Fruit fly (Drosophila melanogaster) whole organism, wandering third instar larva: Measurements from ENCODE around the gene UBL3.
A peak's percentile ranks its signal among the peaks of the same experiment; 100 is the strongest.

ENCODE experiments used
- Abd-B ChIP-seq: fragments of >200 bp; optimal IDR thresholded peaks from 2 replicates; lab custom pipeline; 2017; ENCODE audit warnings: missing biosample characterization, missing genetic modification characterization
- CG32264 ChIP-seq: fragments of 200-800 bp; sonication (Bioruptor generic); optimal IDR thresholded peaks from 2 replicates; lab custom pipeline; 2016; ENCODE audit warnings: missing biosample characterization, missing genetic modification characterization
- CG9705 ChIP-seq: fragments of 200-800 bp; sonication (Bioruptor generic); optimal IDR thresholded peaks from 2 replicates; lab custom pipeline; 2018; ENCODE audit warnings: missing biosample characterization, mild to moderate bottlenecking, missing genetic modification characterization
- CrebA ChIP-seq: fragments of 200-800 bp; sonication (Bioruptor generic); optimal IDR thresholded peaks from 2 replicates; lab custom pipeline; 2016; ENCODE audit warnings: missing biosample characterization, mild to moderate bottlenecking, missing genetic modification characterization, borderline replicate concordance
- Dfd ChIP-seq: fragments of >200 bp; optimal IDR thresholded peaks from 2 replicates; lab custom pipeline; 2017; ENCODE audit warnings: missing biosample characterization, missing genetic modification characterization
- Dif ChIP-seq: fragments of 200-275, 200-300 bp; sonication (Bioruptor generic); optimal IDR thresholded peaks from 2 replicates; lab custom pipeline; 2018; ENCODE audit warnings: missing biosample characterization, missing genetic modification characterization; ENCODE audit not compliant: partially characterized antibody
- GATAd ChIP-seq: sonication (Bioruptor generic); optimal IDR thresholded peaks from 2 replicates; lab custom pipeline; 2016; ENCODE audit warnings: missing biosample characterization, missing genetic modification characterization
- HLH106 ChIP-seq: fragments of 200-800 bp; optimal IDR thresholded peaks from 3 replicates; lab custom pipeline; 2019; ENCODE audit warnings: missing biosample characterization, mild to moderate bottlenecking, missing genetic modification characterization, moderate library complexity
- Hnf4 ChIP-seq: fragments of 200-800 bp; sonication (Bioruptor generic); optimal IDR thresholded peaks from 2 replicates; lab custom pipeline; 2016; ENCODE audit warnings: missing biosample characterization, mild to moderate bottlenecking, missing genetic modification characterization
- Hr78 ChIP-seq: fragments of >200 bp; optimal IDR thresholded peaks from 2 replicates; lab custom pipeline; 2017; ENCODE audit warnings: missing biosample characterization, missing genetic modification characterization
- Hr83 ChIP-seq: fragments of 200-300 bp; sonication (Bioruptor generic); optimal IDR thresholded peaks from 2 replicates; lab custom pipeline; 2016; ENCODE audit warnings: missing biosample characterization, mild to moderate bottlenecking, missing genetic modification characterization, moderate library complexity; ENCODE audit not compliant: poor library complexity, severe bottlenecking
- Jra ChIP-seq: sonication (Bioruptor generic); optimal IDR thresholded peaks from 2 replicates; lab custom pipeline; 2016; ENCODE audit warnings: missing biosample characterization, missing genetic modification characterization
- Mio ChIP-seq: sonication (Bioruptor generic); optimal IDR thresholded peaks from 2 replicates; lab custom pipeline; 2016; ENCODE audit warnings: missing biosample characterization, missing genetic modification characterization
- Myc ChIP-seq: fragments of >200 bp; optimal IDR thresholded peaks from 2 replicates; lab custom pipeline; 2017
- N ChIP-seq: fragments of >200 bp; optimal IDR thresholded peaks from 2 replicates; lab custom pipeline; 2018; ENCODE audit warnings: missing biosample characterization, missing external identifiers, missing genetic modification characterization
- OdsH ChIP-seq: fragments of 200-800 bp; sonication (Bioruptor generic); optimal IDR thresholded peaks from 2 replicates; lab custom pipeline; 2016; ENCODE audit warnings: missing biosample characterization, mild to moderate bottlenecking, missing genetic modification characterization
- Rel ChIP-seq, 2 experiments: fragments of 200-800 bp; sonication (Bioruptor generic) in 1 of 2; optimal IDR thresholded peaks; 2 replicates in 1 of 2; 3 replicates in 1 of 2; lab custom pipeline; 2016 to 2019; ENCODE audit warnings: mild to moderate bottlenecking in 2 of 2, missing biosample characterization in 2 of 2, missing genetic modification characterization in 2 of 2, moderate library complexity in 1 of 2
- Sp1 ChIP-seq: fragments of 200-800 bp; sonication (Bioruptor generic); optimal IDR thresholded peaks from 3 replicates; lab custom pipeline; 2019; ENCODE audit warnings: missing biosample characterization, mild to moderate bottlenecking, missing genetic modification characterization, moderate library complexity
- Vsx2 ChIP-seq: fragments of 200-300, 225-300 bp; sonication (Bioruptor generic); optimal IDR thresholded peaks from 2 replicates; lab custom pipeline; 2018; ENCODE audit warnings: missing biosample characterization, missing genetic modification characterization; ENCODE audit not compliant: partially characterized antibody
- br ChIP-seq: fragments of 200-800 bp; sonication (Bioruptor generic); optimal IDR thresholded peaks from 2 replicates; lab custom pipeline; 2016; ENCODE audit warnings: missing biosample characterization, missing genetic modification characterization
- brk ChIP-seq: fragments of 200-800 bp; sonication (Bioruptor generic); optimal IDR thresholded peaks from 2 replicates; lab custom pipeline; 2016; ENCODE audit warnings: missing biosample characterization, mild to moderate bottlenecking, missing genetic modification characterization
- dl ChIP-seq, 2 experiments: fragments of 175-275, 200-275 bp in 1 of 2; fragments of 200-275 bp in 1 of 2; sonication (Bioruptor generic); optimal IDR thresholded peaks; lab custom pipeline; 2018; ENCODE audit warnings: mild to moderate bottlenecking in 2 of 2, missing biosample characterization in 2 of 2, missing genetic modification characterization in 2 of 2, moderate library complexity in 2 of 2; ENCODE audit not compliant: partially characterized antibody in 2 of 2, insufficient read depth in 1 of 2
- dmrt93B ChIP-seq: fragments of 200-800 bp; sonication (Bioruptor generic); optimal IDR thresholded peaks from 2 replicates; lab custom pipeline; 2018; ENCODE audit warnings: missing biosample characterization, mild to moderate bottlenecking, missing genetic modification characterization
- dsf ChIP-seq: sonication (Bioruptor generic); optimal IDR thresholded peaks from 2 replicates; lab custom pipeline; 2016; ENCODE audit warnings: missing biosample characterization, missing genetic modification characterization, borderline replicate concordance
- ey ChIP-seq: fragments of 200-800 bp; sonication (Bioruptor generic); optimal IDR thresholded peaks from 2 replicates; lab custom pipeline; 2016; ENCODE audit warnings: missing biosample characterization, missing genetic modification characterization
- foxo ChIP-seq, 2 experiments: fragments of 200-800 bp; sonication (Bioruptor generic); optimal IDR thresholded peaks; 2 replicates in 1 of 2; 3 replicates in 1 of 2; lab custom pipeline; 2016 to 2017; ENCODE audit warnings: missing biosample characterization in 2 of 2, missing genetic modification characterization in 2 of 2
- fru ChIP-seq: fragments of 200-800 bp; sonication (Bioruptor generic); optimal IDR thresholded peaks from 3 replicates; lab custom pipeline; 2016; ENCODE audit warnings: missing biosample characterization, mild to moderate bottlenecking, missing genetic modification characterization
- h ChIP-seq: fragments of 200-800 bp; sonication (Bioruptor generic); optimal IDR thresholded peaks from 3 replicates; lab custom pipeline; 2016; ENCODE audit warnings: missing biosample characterization, mild to moderate bottlenecking, missing genetic modification characterization
- jim ChIP-seq: fragments of 175-275, 200-325 bp; sonication (Bioruptor generic); optimal IDR thresholded peaks from 2 replicates; lab custom pipeline; 2016; ENCODE audit warnings: missing biosample characterization, mild to moderate bottlenecking, missing genetic modification characterization
- lola ChIP-seq: fragments of >200 bp; optimal IDR thresholded peaks from 2 replicates; lab custom pipeline; 2017; ENCODE audit warnings: missing biosample characterization, missing genetic modification characterization
- pan ChIP-seq: fragments of >200 bp; optimal IDR thresholded peaks from 2 replicates; lab custom pipeline; 2017
- psq ChIP-seq: fragments of 200-800 bp; sonication (Bioruptor generic); optimal IDR thresholded peaks from 3 replicates; lab custom pipeline; 2017; ENCODE audit warnings: missing biosample characterization, mild to moderate bottlenecking, missing genetic modification characterization, moderate library complexity
- rgr ChIP-seq: fragments of 200-800 bp; sonication (Bioruptor generic); optimal IDR thresholded peaks from 3 replicates; lab custom pipeline; 2016; ENCODE audit warnings: missing biosample characterization, mild to moderate bottlenecking, missing genetic modification characterization
- sage ChIP-seq: fragments of 200-800 bp; sonication (Bioruptor generic); optimal IDR thresholded peaks from 2 replicates; lab custom pipeline; 2016; ENCODE audit warnings: missing biosample characterization, mild to moderate bottlenecking, missing genetic modification characterization
- sv ChIP-seq: fragments of 200-800 bp; sonication (Bioruptor generic); optimal IDR thresholded peaks from 3 replicates; lab custom pipeline; 2016; ENCODE audit warnings: missing biosample characterization, missing genetic modification characterization
- tai ChIP-seq: sonication (Bioruptor generic); optimal IDR thresholded peaks from 2 replicates; lab custom pipeline; 2016; ENCODE audit warnings: missing biosample characterization, missing genetic modification characterization
- usp ChIP-seq: fragments of >200 bp; optimal IDR thresholded peaks from 2 replicates; lab custom pipeline; 2017; ENCODE audit warnings: missing biosample characterization, missing genetic modification characterization
- woc ChIP-seq: sonication (Bioruptor generic); optimal IDR thresholded peaks from 2 replicates; lab custom pipeline; 2016; ENCODE audit warnings: missing biosample characterization, mild to moderate bottlenecking, missing genetic modification characterization

Gene UBL3

dm6 chrX:15852815-15853542, at the start of gene UBL3, which contains the start of gene CG15914:
UBL3 (minus strand) TSS chrX:15853175.
CG15914 (plus strand) TSS chrX:15853421.
- TF ChIP-seq psq, result no peak
- TF ChIP-seq jim, result no peak
- no peak for TF ChIP-seq sv (GFP tag; lab: Kevin White, UChicago)
- no peak for TF ChIP-seq Dif (GFP tag; lab: Kevin White, UChicago)
- no peak for TF ChIP-seq lola (GFP tag; lab: Kevin White, UChicago)
- peak in 1 of 2 experiments; percentile 40 for TF ChIP-seq foxo (GFP tag; optimal IDR thresholded peaks at IDR 0.05; lab: Kevin White, UChicago)
- TF ChIP-seq ey (GFP tag; lab: Kevin White, UChicago), result no peak
- TF ChIP-seq CG9705, result no peak
- TF ChIP-seq N (GFP tag; lab: Kevin White, UChicago), result no peak
- no peak for TF ChIP-seq tai (GFP tag; lab: Kevin White, UChicago)
- no peak for TF ChIP-seq Dfd (GFP tag; lab: Kevin White, UChicago)
- no peak for TF ChIP-seq Hr83 (GFP tag; lab: Kevin White, UChicago)
- no peak for TF ChIP-seq Vsx2 (GFP tag; lab: Kevin White, UChicago)
- no peak for TF ChIP-seq Hnf4
- TF ChIP-seq Jra, result peak; percentile 6
- no peak for TF ChIP-seq Rel (GFP tag; optimal IDR thresholded peaks at IDR 0.05; lab: Kevin White, UChicago)
- TF ChIP-seq Rel (tag; optimal IDR thresholded peaks at IDR 0.05; lab: Kevin White, UChicago), result peak; percentile 60
- TF ChIP-seq dmrt93B (GFP tag; lab: Kevin White, UChicago), result no peak
- TF ChIP-seq Abd-B, result no peak
- TF ChIP-seq usp, result no peak
- TF ChIP-seq pan (lab: Kevin White, UChicago), result no peak
- no peak for TF ChIP-seq dl (GFP tag; optimal IDR thresholded peaks at IDR 0.05; lab: Kevin White, UChicago; ENCODE audit: insufficient read depth in 1 of 2, partially characterized antibody in 2 of 2)
- no peak for TF ChIP-seq Mio (GFP tag; lab: Kevin White, UChicago)
- peak; percentile 32 for TF ChIP-seq Sp1 (GFP tag; lab: Kevin White, UChicago)
- peak; percentile 51 for TF ChIP-seq h (GFP tag; lab: Kevin White, UChicago)
- TF ChIP-seq CG32264 (GFP tag; lab: Kevin White, UChicago), result no peak
- peak; percentile 18 for TF ChIP-seq woc (GFP tag; lab: Kevin White, UChicago)
- no peak for TF ChIP-seq br (GFP tag; lab: Kevin White, UChicago)
- peak; percentile 22 for TF ChIP-seq fru
- TF ChIP-seq CrebA (GFP tag; lab: Kevin White, UChicago), result no peak
- peak; percentile 18 for TF ChIP-seq OdsH (GFP tag; lab: Kevin White, UChicago)
- peak; percentile 36 for TF ChIP-seq HLH106 (tag; lab: Kevin White, UChicago)
- TF ChIP-seq Hr78 (GFP tag; lab: Kevin White, UChicago), result no peak
- TF ChIP-seq Myc (lab: Kevin White, UChicago), result no peak
- peak; percentile 35 for TF ChIP-seq rgr (GFP tag; lab: Kevin White, UChicago)
- no peak for TF ChIP-seq sage (GFP tag; lab: Kevin White, UChicago)
- TF ChIP-seq GATAd (GFP tag; lab: Kevin White, UChicago), result no peak
- TF ChIP-seq dsf, result no peak
- TF ChIP-seq brk, result no peak

DNA sequence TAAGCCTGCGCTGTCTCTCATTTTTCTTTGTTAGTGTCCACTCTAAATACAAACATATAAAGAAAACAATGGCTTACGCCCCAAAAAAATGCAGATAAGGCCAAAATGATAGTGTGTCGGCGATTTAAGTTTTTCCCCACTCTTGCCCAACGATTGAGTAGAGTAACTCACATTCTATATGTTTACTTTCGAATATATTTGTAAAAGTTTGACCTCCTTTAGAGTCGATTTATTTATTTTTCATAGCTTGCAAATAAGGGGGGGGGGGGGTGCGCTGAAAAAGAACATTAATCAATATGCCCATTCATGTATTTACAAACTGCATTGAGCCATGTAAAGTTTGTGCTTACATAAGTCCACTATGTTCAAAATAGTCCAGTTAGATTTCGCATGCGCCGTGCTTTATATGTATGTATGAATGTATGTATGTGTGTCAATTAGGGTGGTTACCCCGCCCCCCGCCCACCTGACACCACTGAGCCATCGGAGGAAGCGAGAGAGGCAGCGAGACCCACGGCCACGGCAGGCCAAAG, 40.8 kb upstream of the UBL3 start:
- TF ChIP-seq Abd-B (no peak), usp (no peak), foxo (GFP tag; optimal IDR thresholded peaks at IDR 0.05; lab: Kevin White, UChicago) (no peak), CrebA (GFP tag; lab: Kevin White, UChicago) (no peak), CG9705 (no peak), OdsH (GFP tag; lab: Kevin White, UChicago) (no peak), CG32264 (GFP tag; lab: Kevin White, UChicago) (no peak), psq (no peak), Hnf4 (no peak), Hr78 (GFP tag; lab: Kevin White, UChicago) (no peak)
